Worm (Caenorhabditis elegans) whole organism, L4 larva: Measurements from ENCODE around the gene deg-3.

ENCODE experiments used
- madf-9 ChIP-seq: fragments of 200-800 bp; sonication (Bioruptor generic); conservative IDR thresholded peaks from 2 replicates; pipeline ENCODE4 v1.3.6; 2022; ENCODE audit warnings: missing genetic modification reagents, missing genetic modification characterization, missing compliant biosample characterization
- php-3 ChIP-seq: fragments of 200-800 bp; sonication (Bioruptor generic); IDR thresholded peaks from 2 replicates; pipeline ENCODE4 v1.3.6; 2022; ENCODE audit warnings: missing genetic modification reagents, missing genetic modification characterization, missing compliant biosample characterization
- pqm-1 ChIP-seq: sonication (generic microtip); optimal IDR thresholded peaks from 2 replicates; lab custom pipeline; 2017; ENCODE audit warnings: missing biosample characterization, missing genetic modification characterization
- spr-1 ChIP-seq: sonication (generic microtip); optimal IDR thresholded peaks from 2 replicates; lab custom pipeline; 2016; ENCODE audit warnings: mild to moderate bottlenecking, missing genetic modification characterization, missing compliant biosample characterization
- unc-39 ChIP-seq: sonication (generic microtip); optimal IDR thresholded peaks from 2 replicates; lab custom pipeline; 2017; ENCODE audit warnings: missing biosample characterization, missing genetic modification characterization

DNA sequence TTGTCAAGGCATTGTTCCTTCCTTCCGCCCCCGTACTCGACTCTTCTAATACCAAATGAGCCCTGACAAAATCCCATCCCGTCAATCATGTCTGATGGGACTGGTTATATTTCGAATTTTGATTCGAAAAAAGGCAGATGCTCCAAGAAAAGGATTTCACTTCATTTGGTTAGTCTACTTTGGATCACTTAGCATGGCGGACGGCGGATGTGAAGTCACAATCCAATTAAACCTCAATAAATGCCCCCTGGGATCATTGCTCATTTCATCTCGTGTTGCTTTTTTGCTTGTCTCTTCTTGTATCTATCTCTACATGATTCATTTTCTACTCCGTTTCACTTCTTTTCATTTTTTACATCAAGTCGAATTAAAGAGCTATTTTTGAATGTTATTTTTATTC, 35.6 kb downstream of the deg-3 start:
- TF ChIP-seq spr-1 (tag; lab: Kevin White, UChicago) (no peak), php-3 (no peak), madf-9 (GFP tag; lab: Robert Waterston, UW) (no peak), pqm-1 (tag; lab: Kevin White, UChicago) (no peak), unc-39 (tag; lab: Kevin White, UChicago) (no peak)
